Fruit fly (Drosophila melanogaster): ENCODE results near the gene Cht11.

Gene Cht11

DNA sequence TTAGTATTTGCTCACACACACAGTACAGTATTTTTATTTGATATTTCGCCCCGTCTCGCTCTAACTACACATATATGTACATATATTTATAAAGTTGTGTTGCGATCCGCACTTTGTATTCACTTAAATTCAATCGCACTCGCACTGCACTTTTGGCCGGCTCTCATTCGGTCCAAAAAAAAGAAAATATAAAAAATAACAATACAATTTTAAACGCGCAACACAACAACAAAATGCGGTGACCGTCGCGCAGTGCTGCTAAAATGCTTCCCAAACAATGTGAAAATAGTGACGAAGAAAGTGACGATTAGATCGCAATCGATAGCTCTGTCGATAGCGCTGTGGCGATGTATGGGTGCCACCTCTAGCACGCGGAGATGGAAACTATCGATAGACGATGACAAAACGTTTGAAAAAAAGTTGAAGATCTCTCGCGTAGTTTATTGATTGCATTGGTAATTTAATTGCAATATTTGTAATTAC lies 46.0 kb downstream of the Cht11 start, which contains the start of the genes C3G and pod1 (continued):
- TF ChIP-seq CG15479 (GFP tag; optimal IDR thresholded peaks at IDR 0.05) (peak; percentile 82), CG1832 (GFP tag; optimal IDR thresholded peaks at IDR 0.05) (no peak), Usf (GFP tag; optimal IDR thresholded peaks at IDR 0.05) (no peak), Tbp (GFP tag; optimal IDR thresholded peaks at IDR 0.05) (no peak), Adf1 (GFP tag; IDR thresholded peaks at IDR 0.05) (no peak), Sin3A (optimal IDR thresholded peaks at IDR 0.05) (peak; percentile 75), Antp (GFP tag; optimal IDR thresholded peaks at IDR 0.05) (peak; percentile 50), CG10543 (GFP tag; optimal IDR thresholded peaks at IDR 0.05) (peak; percentile 33), H15 (GFP tag; IDR thresholded peaks at IDR 0.05) (no peak), unpg (GFP tag; optimal IDR thresholded peaks at IDR 0.05) (peak; percentile 23), CG34224 (GFP tag; IDR thresholded peaks at IDR 0.05; ENCODE audit: partially characterized antibody) (peak; percentile 96), CG3995 (GFP tag; optimal IDR thresholded peaks at IDR 0.05) (peak; percentile 92), hb (GFP tag; IDR thresholded peaks at IDR 0.05; ENCODE audit: partially characterized antibody) (peak; percentile 98), Nf-YB (GFP tag; optimal IDR thresholded peaks at IDR 0.05) (peak; percentile 21), bcd (GFP tag; optimal IDR thresholded peaks at IDR 0.05) (peak; percentile 4), tup (GFP tag; optimal IDR thresholded peaks at IDR 0.05) (no peak), Scr (GFP tag; IDR thresholded peaks at IDR 0.05; ENCODE audit: partially characterized antibody) (peak; percentile 96), CG8290 (GFP tag; optimal IDR thresholded peaks at IDR 0.05) (no peak), CG8290 (tag; optimal IDR thresholded peaks at IDR 0.05) (peak in 1 of 2 experiments; percentile 77), Gug (GFP tag; IDR thresholded peaks at IDR 0.05) (peak; percentile 65; the same call in 2 of the 4 replicates), ro (GFP tag; IDR thresholded peaks at IDR 0.05) (no peak), CG5953 (GFP tag; IDR thresholded peaks at IDR 0.05) (no peak), az2 (GFP tag; optimal IDR thresholded peaks at IDR 0.05) (no peak), CG18764 (GFP tag; optimal IDR thresholded peaks at IDR 0.05) (no peak), CG16813 (GFP tag; IDR thresholded peaks at IDR 0.05; ENCODE audit: partially characterized antibody) (peak; percentile 99), Rfx (GFP tag; IDR thresholded peaks at IDR 0.05) (peak; percentile 62), CG1647 (GFP tag; optimal IDR thresholded peaks at IDR 0.05) (peak; percentile 39), gfzf (GFP tag; optimal IDR thresholded peaks at IDR 0.05) (peak; percentile 88), phol (tag; optimal IDR thresholded peaks at IDR 0.05) (peak; percentile 53), CG13894 (tag; optimal IDR thresholded peaks at IDR 0.05) (peak; percentile 67), vvl (GFP tag; IDR thresholded peaks at IDR 0.05) (peak; percentile 56; the same call in 1 of the 2 replicates), lilli (GFP tag; optimal IDR thresholded peaks at IDR 0.05) (peak; percentile 54), CG6254 (GFP tag; optimal IDR thresholded peaks at IDR 0.05) (no peak), CG12942 (GFP tag; optimal IDR thresholded peaks at IDR 0.05) (peak; percentile 32), dan (GFP tag; IDR thresholded peaks at IDR 0.05) (no peak), fru (optimal IDR thresholded peaks at IDR 0.05) (no peak), CG2875 (GFP tag; optimal IDR thresholded peaks at IDR 0.05) (no peak), mam (GFP tag; optimal IDR thresholded peaks at IDR 0.05) (peak; percentile 68), Rx (GFP tag; IDR thresholded peaks at IDR 0.05) (no peak), CkIIα-i1 (GFP tag; IDR thresholded peaks at IDR 0.05) (no peak), sd (tag; optimal IDR thresholded peaks at IDR 0.05) (peak; percentile 58), usp (GFP tag; optimal IDR thresholded peaks at IDR 0.05) (no peak), ind (GFP tag; optimal IDR thresholded peaks at IDR 0.05) (peak; percentile 17), crp (GFP tag; optimal IDR thresholded peaks at IDR 0.05) (peak in 1 of 2 experiments; percentile 26), NC2α (GFP tag; optimal IDR thresholded peaks at IDR 0.05) (no peak), row (GFP tag; IDR thresholded peaks at IDR 0.05) (peak; percentile 71), CG2129 (GFP tag; IDR thresholded peaks at IDR 0.05; ENCODE audit: partially characterized antibody) (peak; percentile 85), CG2116 (GFP tag; optimal IDR thresholded peaks at IDR 0.05) (peak; percentile 84), grau (tag; optimal IDR thresholded peaks at IDR 0.05) (peak; percentile 40), Hr51 (GFP tag; optimal IDR thresholded peaks at IDR 0.05) (no peak), CG15011 (GFP tag; optimal IDR thresholded peaks at IDR 0.05) (no peak)
